Fruit fly (Drosophila melanogaster) whole organism, adult: ENCODE results near the gene TfIIEalpha.
A peak's percentile ranks its signal among the peaks of the same experiment; 100 is the strongest.

ENCODE experiments used
- CG11617 ChIP-seq: fragments of 200-800 bp; sonication (Bioruptor generic); optimal IDR thresholded peaks from 2 replicates; lab custom pipeline; 2017; ENCODE audit warnings: mild to moderate bottlenecking, missing biosample characterization, missing genetic modification reagents, missing genetic modification characterization
- CG12768 ChIP-seq: fragments of 200-800 bp; sonication (Bioruptor generic); optimal IDR thresholded peaks from 2 replicates; lab custom pipeline; 2017; ENCODE audit warnings: missing biosample characterization, missing genetic modification characterization, mild to moderate bottlenecking, moderate library complexity, missing genetic modification reagents
- CG14711 ChIP-seq: fragments of 200-800 bp; sonication (Bioruptor generic); optimal IDR thresholded peaks from 2 replicates; lab custom pipeline; 2018; ENCODE audit warnings: missing biosample characterization, mild to moderate bottlenecking, missing genetic modification characterization, moderate library complexity
- CG1620 ChIP-seq: fragments of 200-800 bp; sonication (Bioruptor generic); optimal IDR thresholded peaks from 2 replicates; lab custom pipeline; 2016; ENCODE audit warnings: missing biosample characterization, missing genetic modification characterization
- CG33017 ChIP-seq: fragments of 200-800 bp; sonication (Bioruptor generic); optimal IDR thresholded peaks from 2 replicates; lab custom pipeline; 2018; ENCODE audit warnings: missing biosample characterization, mild to moderate bottlenecking, missing genetic modification characterization, moderate library complexity
- CG5204 ChIP-seq: fragments of 200-800 bp; sonication (Bioruptor generic); optimal IDR thresholded peaks from 2 replicates; lab custom pipeline; 2016; ENCODE audit warnings: missing biosample characterization, missing genetic modification characterization
- CG7045 ChIP-seq: fragments of 200-800 bp; sonication (Bioruptor generic); optimal IDR thresholded peaks from 2 replicates; lab custom pipeline; 2017; ENCODE audit warnings: missing biosample characterization, mild to moderate bottlenecking, missing genetic modification characterization
- CG7101 ChIP-seq: fragments of 200-800 bp; sonication (Bioruptor generic); optimal IDR thresholded peaks from 2 replicates; lab custom pipeline; 2018; ENCODE audit warnings: missing biosample characterization, mild to moderate bottlenecking, missing genetic modification characterization, moderate library complexity
- Clk ChIP-seq: fragments of 200-800 bp; sonication (Bioruptor generic); optimal IDR thresholded peaks from 2 replicates; lab custom pipeline; 2017; ENCODE audit warnings: missing biosample characterization, missing genetic modification characterization
- Crg-1 ChIP-seq: fragments of 200-800 bp; sonication (Bioruptor generic); optimal IDR thresholded peaks from 2 replicates; lab custom pipeline; 2016; ENCODE audit warnings: missing biosample characterization, missing genetic modification characterization
- Hr96 ChIP-seq: fragments of 200-800 bp; sonication (Bioruptor generic); optimal IDR thresholded peaks from 2 replicates; lab custom pipeline; 2016; ENCODE audit warnings: missing biosample characterization, missing genetic modification characterization
- Mnt ChIP-seq: fragments of 200-800 bp; sonication (Bioruptor generic); optimal IDR thresholded peaks from 2 replicates; lab custom pipeline; 2016; ENCODE audit warnings: missing biosample characterization, mild to moderate bottlenecking, missing genetic modification characterization
- bab1 ChIP-seq: fragments of 200-800 bp; sonication (Bioruptor generic); optimal IDR thresholded peaks from 3 replicates; lab custom pipeline; 2019; ENCODE audit warnings: missing biosample characterization, mild to moderate bottlenecking, missing genetic modification characterization, moderate library complexity
- cic ChIP-seq: fragments of 200-800 bp; sonication (Bioruptor generic); optimal IDR thresholded peaks from 2 replicates; lab custom pipeline; 2017; ENCODE audit warnings: missing biosample characterization, mild to moderate bottlenecking, missing genetic modification characterization, moderate library complexity
- cnc ChIP-seq, 2 experiments: fragments of >200 bp; optimal IDR thresholded peaks; 2 replicates each; lab custom pipeline; 2017
- kay ChIP-seq: fragments of 200-800 bp; sonication (Bioruptor generic); peaks from one replicate; lab custom pipeline; 2016; ENCODE audit warnings: missing biosample characterization, missing genetic modification characterization, borderline replicate concordance
- ovo ChIP-seq: fragments of 200-800 bp; sonication (Bioruptor generic); optimal IDR thresholded peaks from 2 replicates; lab custom pipeline; 2016; ENCODE audit warnings: missing biosample characterization, missing genetic modification characterization
- pad ChIP-seq: fragments of 200-800 bp; sonication (Bioruptor generic); optimal IDR thresholded peaks from 3 replicates; lab custom pipeline; 2017; ENCODE audit warnings: missing biosample characterization, missing genetic modification characterization, mild to moderate bottlenecking, moderate library complexity, missing genetic modification reagents
- tj ChIP-seq: fragments of 200-800 bp; sonication (Bioruptor generic); optimal IDR thresholded peaks from 3 replicates; lab custom pipeline; 2017; ENCODE audit warnings: missing biosample characterization, mild to moderate bottlenecking, missing genetic modification characterization, moderate library complexity
- toe ChIP-seq: fragments of 200-800 bp; sonication (Bioruptor generic); optimal IDR thresholded peaks from 2 replicates; lab custom pipeline; 2016; ENCODE audit warnings: missing biosample characterization, missing genetic modification characterization

TfIIEalpha gene

dm6 chr3L:11708633-11709116 is 26.8 kb downstream of the TfIIEalpha start, which contains the start of the genes Ccdc56 and mtTFB1:
Gene Ccdc56, plus strand, starts transcription at chr3L:11708979.
Gene mtTFB1, plus strand, starts transcription at chr3L:11708979.
- TF ChIP-seq CG7101 = no peak
- TF ChIP-seq tj (GFP tag; lab: Kevin White, UChicago) = no peak
- no peak for TF ChIP-seq CG11617 (GFP tag; lab: Kevin White, UChicago)
- peak; percentile 3 for TF ChIP-seq Hr96 (GFP tag; lab: Kevin White, UChicago)
- TF ChIP-seq CG5204 (GFP tag; lab: Kevin White, UChicago) = no peak
- TF ChIP-seq Clk = no peak
- no peak for TF ChIP-seq CG14711 (tag; lab: Kevin White, UChicago)
- TF ChIP-seq kay (GFP tag; lab: Kevin White, UChicago) = no peak
- no peak for TF ChIP-seq CG33017 (tag; lab: Kevin White, UChicago)
- TF ChIP-seq pad (GFP tag; lab: Kevin White, UChicago) = no peak
- no peak for TF ChIP-seq CG1620 (GFP tag; lab: Kevin White, UChicago)
- TF ChIP-seq toe (GFP tag; lab: Kevin White, UChicago) = no peak
- TF ChIP-seq bab1 (GFP tag; lab: Kevin White, UChicago) = no peak
- TF ChIP-seq cnc (optimal IDR thresholded peaks at IDR 0.05; lab: Kevin White, UChicago) = no peak
- no peak for TF ChIP-seq Crg-1 (GFP tag; lab: Kevin White, UChicago)
- no peak for TF ChIP-seq CG12768 (GFP tag; lab: Kevin White, UChicago)
- TF ChIP-seq Mnt (GFP tag; lab: Kevin White, UChicago) = peak; percentile 50

DNA sequence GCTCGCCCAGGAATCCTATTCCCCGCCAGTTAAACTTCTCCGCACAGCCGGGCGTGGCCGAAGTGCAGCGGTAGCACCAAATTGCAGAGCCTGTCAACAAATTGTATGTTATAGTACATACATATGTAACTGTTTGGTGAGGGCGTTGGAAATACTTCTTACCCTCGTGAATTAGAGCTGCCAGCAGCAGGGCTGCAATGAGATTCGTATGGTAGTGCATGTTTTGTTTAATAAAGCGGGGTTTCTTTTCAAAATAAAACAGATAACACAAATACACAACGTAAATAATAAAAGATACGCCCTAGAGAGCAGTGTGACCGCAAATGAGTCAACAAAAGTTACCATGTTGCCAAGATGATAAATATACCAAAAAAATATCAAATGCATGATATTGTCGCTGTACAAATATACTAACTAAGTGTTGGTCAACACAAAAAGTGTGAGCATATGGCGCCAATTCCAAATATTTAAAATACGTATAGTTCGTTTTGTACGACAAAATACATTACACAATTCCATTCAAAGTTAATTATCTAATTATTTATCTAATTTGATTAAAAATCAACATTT is 29.3 kb downstream of the TfIIEalpha start, which contains the start of gene crim:
Gene crim, minus strand, starts transcription at position 328 of the 570 bp plus-strand sequence.
- peak; percentile 18 for TF ChIP-seq CG7101
- peak; percentile 15 for TF ChIP-seq Crg-1 (GFP tag; lab: Kevin White, UChicago)
- peak; percentile 60 for TF ChIP-seq bab1 (GFP tag; lab: Kevin White, UChicago)
- peak; percentile 52 for TF ChIP-seq cic (GFP tag; lab: Kevin White, UChicago)
- no peak for TF ChIP-seq Hr96 (GFP tag; lab: Kevin White, UChicago)
- TF ChIP-seq CG11617 (GFP tag; lab: Kevin White, UChicago) = no peak
- TF ChIP-seq pad (GFP tag; lab: Kevin White, UChicago) = peak; percentile 18
- TF ChIP-seq ovo (GFP tag; lab: Kevin White, UChicago) = no peak
- peak; percentile 37 for TF ChIP-seq Mnt (GFP tag; lab: Kevin White, UChicago)

DNA sequence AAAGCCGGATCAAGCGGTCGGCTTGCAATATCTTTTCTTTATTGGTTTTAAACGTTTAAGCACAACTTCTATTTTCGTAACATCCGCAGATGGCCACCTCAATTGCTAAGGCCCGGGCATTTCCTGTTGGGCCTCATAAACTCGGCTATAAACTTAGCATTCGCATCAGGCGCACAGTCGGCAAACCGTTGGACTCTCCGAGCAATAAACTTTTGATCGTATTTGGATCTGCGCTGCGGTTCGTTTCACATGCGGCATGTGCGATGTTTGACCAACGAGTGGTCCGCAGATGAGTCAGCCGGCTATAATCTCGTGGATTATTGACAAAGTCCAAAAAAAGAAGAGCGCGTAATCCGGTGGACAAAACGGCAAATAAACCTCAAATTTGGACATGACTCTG is 30.0 kb downstream of the TfIIEalpha start:
- TF ChIP-seq CG14711 (tag; lab: Kevin White, UChicago) (no peak), CG7101 (no peak), pad (GFP tag; lab: Kevin White, UChicago) (no peak), CG11617 (GFP tag; lab: Kevin White, UChicago) (no peak), CG12768 (GFP tag; lab: Kevin White, UChicago) (no peak)

DNA sequence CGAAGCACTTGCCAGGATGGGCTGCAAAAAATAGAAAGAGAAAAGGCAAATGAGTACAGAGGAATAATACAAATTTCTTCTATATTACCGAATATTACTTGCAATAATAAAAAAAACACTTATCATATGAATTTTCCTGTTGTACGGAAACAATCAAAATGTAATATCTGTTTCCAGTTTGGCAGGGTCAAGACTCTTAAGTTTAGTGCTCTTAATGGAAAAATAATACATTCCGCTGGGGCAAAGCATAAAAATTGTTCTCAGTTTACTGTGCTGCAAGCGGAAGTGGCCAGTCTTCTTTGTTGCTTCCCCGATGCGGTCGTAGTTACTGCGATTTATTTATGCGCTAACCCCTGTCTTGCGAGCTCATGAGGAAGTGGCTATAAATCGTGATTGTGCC is 31.0 kb downstream of the TfIIEalpha start:
- TF ChIP-seq bab1 (GFP tag; lab: Kevin White, UChicago) (no peak), CG5204 (GFP tag; lab: Kevin White, UChicago) (no peak), CG33017 (tag; lab: Kevin White, UChicago) (no peak), kay (GFP tag; lab: Kevin White, UChicago) (no peak), pad (GFP tag; lab: Kevin White, UChicago) (no peak), Mnt (GFP tag; lab: Kevin White, UChicago) (no peak), CG1620 (GFP tag; lab: Kevin White, UChicago) (no peak), tj (GFP tag; lab: Kevin White, UChicago) (no peak), cnc (optimal IDR thresholded peaks at IDR 0.05; lab: Kevin White, UChicago) (no peak), CG7101 (no peak), Clk (no peak), CG7045 (GFP tag; lab: Kevin White, UChicago) (no peak), ovo (GFP tag; lab: Kevin White, UChicago) (no peak), cic (GFP tag; lab: Kevin White, UChicago) (no peak), toe (GFP tag; lab: Kevin White, UChicago) (no peak), CG12768 (GFP tag; lab: Kevin White, UChicago) (no peak), Hr96 (GFP tag; lab: Kevin White, UChicago) (no peak)

dm6 chr3L:11715187-11715586 is 33.3 kb downstream of the TfIIEalpha start, which contains the start of gene CG14132:
Gene CG14132, minus strand, starts transcription at chr3L:11715285.
- no peak for TF ChIP-seq Mnt (GFP tag; lab: Kevin White, UChicago)
- TF ChIP-seq Clk = no peak
- TF ChIP-seq cic (GFP tag; lab: Kevin White, UChicago) = no peak
- TF ChIP-seq bab1 (GFP tag; lab: Kevin White, UChicago) = no peak
- no peak for TF ChIP-seq CG12768 (GFP tag; lab: Kevin White, UChicago)
- no peak for TF ChIP-seq Crg-1 (GFP tag; lab: Kevin White, UChicago)
- TF ChIP-seq CG7101 = no peak
- TF ChIP-seq toe (GFP tag; lab: Kevin White, UChicago) = no peak
- no peak for TF ChIP-seq CG11617 (GFP tag; lab: Kevin White, UChicago)
- no peak for TF ChIP-seq CG7045 (GFP tag; lab: Kevin White, UChicago)

- TF ChIP-seq CG11617 (GFP tag; lab: Kevin White, UChicago) (no peak), pad (GFP tag; lab: Kevin White, UChicago) (no peak), Mnt (GFP tag; lab: Kevin White, UChicago) (no peak), kay (GFP tag; lab: Kevin White, UChicago) (no peak), Crg-1 (GFP tag; lab: Kevin White, UChicago) (no peak), CG7045 (GFP tag; lab: Kevin White, UChicago) (no peak), CG7101 (no peak), Clk (no peak), CG5204 (GFP tag; lab: Kevin White, UChicago) (no peak), cic (GFP tag; lab: Kevin White, UChicago) (no peak), ovo (GFP tag; lab: Kevin White, UChicago) (no peak), CG33017 (tag; lab: Kevin White, UChicago) (no peak), CG14711 (tag; lab: Kevin White, UChicago) (no peak), toe (GFP tag; lab: Kevin White, UChicago) (no peak), CG12768 (GFP tag; lab: Kevin White, UChicago) (no peak), bab1 (GFP tag; lab: Kevin White, UChicago) (no peak), Hr96 (GFP tag; lab: Kevin White, UChicago) (no peak)
Measured at dm6 chr3L:11716347-11716746, 34.5 kb downstream of the TfIIEalpha start.
